Worm (Caenorhabditis elegans) whole organism, young adult: Measurements from ENCODE around the gene fbxc-32.
A peak's percentile ranks its signal among the peaks of the same experiment; 100 is the strongest.
"Not testable (repeated sequence)": the region's sequence is repeated elsewhere in the genome, so short reads cannot be mapped to it uniquely, and the experiment has no call there.

Experiments
- B0261.1 ChIP-seq: sonication (generic microtip); optimal IDR thresholded peaks from 2 replicates; lab custom pipeline; 2016; ENCODE audit warnings: mild to moderate bottlenecking, missing genetic modification characterization, moderate library complexity, missing compliant biosample characterization
- F22D6.2 ChIP-seq: sonication (generic microtip); optimal IDR thresholded peaks from 2 replicates; lab custom pipeline; 2016; ENCODE audit warnings: mild to moderate bottlenecking, missing genetic modification characterization, missing compliant biosample characterization
- F23B12.7 ChIP-seq: sonication (generic microtip); optimal IDR thresholded peaks from 2 replicates; lab custom pipeline; 2017; ENCODE audit warnings: missing genetic modification characterization, mild to moderate bottlenecking, missing compliant biosample characterization, antibody characterized with exemption, moderate library complexity; ENCODE audit not compliant: insufficient read depth
- F37B4.10 ChIP-seq: fragments of 200-800 bp; sonication (Bioruptor generic); IDR thresholded peaks from 2 replicates; pipeline ENCODE4 v1.3.6; 2022; ENCODE audit warnings: missing genetic modification characterization, missing compliant biosample characterization
- F39B2.1 ChIP-seq: fragments of 200-800 bp; sonication (Bioruptor generic); IDR thresholded peaks from 2 replicates; pipeline ENCODE4 v1.3.6; 2022; ENCODE audit warnings: missing genetic modification reagents, missing genetic modification characterization, missing compliant biosample characterization
- F55B11.4 ChIP-seq: sonication (generic microtip); optimal IDR thresholded peaks from 2 replicates; lab custom pipeline; 2016; ENCODE audit warnings: missing compliant biosample characterization, missing genetic modification characterization, borderline replicate concordance; ENCODE audit not compliant: insufficient read depth
- F57A8.1 ChIP-seq: fragments of 200-800 bp; sonication (Bioruptor generic); optimal IDR thresholded peaks from 2 replicates; lab custom pipeline; 2018; ENCODE audit warnings: mild to moderate bottlenecking, missing genetic modification characterization, moderate library complexity, missing compliant biosample characterization
- F57C9.4 ChIP-seq: sonication (generic microtip); optimal IDR thresholded peaks from 2 replicates; lab custom pipeline; 2017; ENCODE audit warnings: mild to moderate bottlenecking, missing genetic modification characterization, missing compliant biosample characterization
- K12H6.12 ChIP-seq: fragments of 200-800 bp; sonication (Bioruptor generic); optimal IDR thresholded peaks from 2 replicates; lab custom pipeline; 2018; ENCODE audit warnings: mild to moderate bottlenecking, missing genetic modification characterization, missing compliant biosample characterization
- T07F8.4 ChIP-seq: sonication (generic microtip); optimal IDR thresholded peaks from 2 replicates; lab custom pipeline; 2016; ENCODE audit warnings: mild to moderate bottlenecking, missing genetic modification characterization, moderate library complexity, missing compliant biosample characterization
- Y53F4B.3 ChIP-seq: fragments of 200-800 bp; sonication (Bioruptor generic); IDR thresholded peaks from 2 replicates; pipeline ENCODE4 v1.3.6; 2022; ENCODE audit warnings: missing genetic modification reagents, missing genetic modification characterization, missing compliant biosample characterization
- atf-7 ChIP-seq: sonication (generic microtip); optimal IDR thresholded peaks from 2 replicates; lab custom pipeline; 2017; ENCODE audit warnings: mild to moderate bottlenecking, missing genetic modification characterization, missing compliant biosample characterization
- attf-3 ChIP-seq: fragments of 200-800 bp; sonication (Bioruptor generic); conservative IDR thresholded peaks from 2 replicates; pipeline ENCODE4 v1.3.6; 2022; ENCODE audit warnings: missing genetic modification reagents, missing genetic modification characterization, missing compliant biosample characterization
- ceh-27 ChIP-seq: fragments of 200-800 bp; sonication (Bioruptor generic); optimal IDR thresholded peaks from 2 replicates; lab custom pipeline; 2018; ENCODE audit warnings: mild to moderate bottlenecking, missing genetic modification characterization, moderate library complexity, missing compliant biosample characterization
- dox-1 ChIP-seq: fragments of 200-800 bp; sonication (Bioruptor generic); IDR thresholded peaks from 2 replicates; pipeline ENCODE4 v1.3.6; 2022; ENCODE audit warnings: missing genetic modification reagents, missing genetic modification characterization, missing compliant biosample characterization
- egl-18 ChIP-seq: fragments of 200-800 bp; sonication (Bioruptor generic); IDR thresholded peaks from 2 replicates; pipeline ENCODE4 v1.3.6; 2022; ENCODE audit warnings: missing genetic modification reagents, missing genetic modification characterization, missing compliant biosample characterization
- ets-4 ChIP-seq: fragments of 200-800 bp; sonication (Bioruptor generic); optimal IDR thresholded peaks from 2 replicates; lab custom pipeline; 2018; ENCODE audit warnings: mild to moderate bottlenecking, missing genetic modification characterization, missing compliant biosample characterization
- fkh-3 ChIP-seq: sonication (generic microtip); optimal IDR thresholded peaks from 2 replicates; lab custom pipeline; 2016; ENCODE audit warnings: mild to moderate bottlenecking, missing genetic modification characterization, missing compliant biosample characterization
- hmg-1.2 ChIP-seq: fragments of 200-800 bp; sonication (Bioruptor generic); IDR thresholded peaks from 2 replicates; pipeline ENCODE4 v1.3.6; 2022; ENCODE audit warnings: missing genetic modification reagents, missing genetic modification characterization, missing compliant biosample characterization
- lsl-1 ChIP-seq: fragments of 200-800 bp; sonication (Bioruptor generic); optimal IDR thresholded peaks from 2 replicates; lab custom pipeline; 2018; ENCODE audit warnings: mild to moderate bottlenecking, missing genetic modification characterization, moderate library complexity, missing compliant biosample characterization
- madf-3 ChIP-seq: fragments of 200-800 bp; sonication (Bioruptor generic); IDR thresholded peaks from 2 replicates; pipeline ENCODE4 v1.3.6; 2022; ENCODE audit warnings: missing genetic modification reagents, missing genetic modification characterization, missing compliant biosample characterization
- mxl-1 ChIP-seq: sonication (generic microtip); optimal IDR thresholded peaks from 2 replicates; lab custom pipeline; 2016; ENCODE audit warnings: missing genetic modification characterization, missing compliant biosample characterization
- nfya-2 ChIP-seq: fragments of 200-800 bp; sonication (Bioruptor generic); IDR thresholded peaks from 2 replicates; pipeline ENCODE4 v1.3.6; 2022; ENCODE audit warnings: missing genetic modification reagents, missing genetic modification characterization, missing compliant biosample characterization
- nfyb-1 ChIP-seq: fragments of 200-800 bp; sonication (Bioruptor generic); IDR thresholded peaks from 2 replicates; pipeline ENCODE4 v1.3.6; 2022; ENCODE audit warnings: missing genetic modification reagents, missing genetic modification characterization, missing compliant biosample characterization
- nhr-120 ChIP-seq: fragments of 200-800 bp; sonication (Bioruptor generic); IDR thresholded peaks from 2 replicates; pipeline ENCODE4 v1.3.6; 2022; ENCODE audit warnings: missing genetic modification characterization, missing compliant biosample characterization
- nhr-27 ChIP-seq: fragments of 200-800 bp; sonication (Bioruptor generic); optimal IDR thresholded peaks from 2 replicates; lab custom pipeline; 2018; ENCODE audit warnings: mild to moderate bottlenecking, missing genetic modification characterization, moderate library complexity, missing compliant biosample characterization
- nhr-80 ChIP-seq: sonication (generic microtip); optimal IDR thresholded peaks from 2 replicates; lab custom pipeline; 2016; ENCODE audit warnings: missing genetic modification characterization, missing compliant biosample characterization
- pbrm-1 ChIP-seq: fragments of 200-800 bp; sonication (Bioruptor generic); IDR thresholded peaks from 2 replicates; pipeline ENCODE4 v1.3.6; 2022; ENCODE audit warnings: missing genetic modification reagents, missing genetic modification characterization, missing compliant biosample characterization
- rec-8 ChIP-seq, 2 experiments: sonication (generic microtip); optimal IDR thresholded peaks; 2 replicates each; lab custom pipeline; 2016; ENCODE audit warnings: mild to moderate bottlenecking in 2 of 2, missing genetic modification characterization in 2 of 2, missing genetic modification reagents in 2 of 2, missing genotype in 2 of 2, missing biosample characterization in 1 of 2, missing compliant biosample characterization in 1 of 2, moderate library complexity in 1 of 2
- repo-1 ChIP-seq: sonication (generic microtip); optimal IDR thresholded peaks from 2 replicates; lab custom pipeline; 2017; ENCODE audit warnings: mild to moderate bottlenecking, missing genetic modification characterization, missing compliant biosample characterization
- sdz-38 ChIP-seq: sonication (generic microtip); optimal IDR thresholded peaks from 2 replicates; lab custom pipeline; 2016; ENCODE audit warnings: missing genotype, missing genetic modification characterization, missing compliant biosample characterization
- snpc-1.3 ChIP-seq: sonication (generic microtip); optimal IDR thresholded peaks from 2 replicates; lab custom pipeline; 2017; ENCODE audit warnings: missing genetic modification characterization, mild to moderate bottlenecking, missing compliant biosample characterization, antibody characterized with exemption, moderate library complexity, missing genotype, missing genetic modification reagents; ENCODE audit not compliant: insufficient read depth
- snpc-3.4 ChIP-seq: sonication (generic microtip); optimal IDR thresholded peaks from 2 replicates; lab custom pipeline; 2017; ENCODE audit warnings: missing genetic modification characterization, mild to moderate bottlenecking, missing compliant biosample characterization, antibody characterized with exemption, moderate library complexity, missing genotype, missing genetic modification reagents
- zim-3 ChIP-seq: sonication (generic microtip); optimal IDR thresholded peaks from 2 replicates; lab custom pipeline; 2017; ENCODE audit warnings: mild to moderate bottlenecking, missing genetic modification characterization, moderate library complexity, missing compliant biosample characterization
- ztf-18 ChIP-seq: sonication (generic microtip); optimal IDR thresholded peaks from 2 replicates; lab custom pipeline; 2016; ENCODE audit warnings: missing genotype, mild to moderate bottlenecking, missing genetic modification characterization, missing compliant biosample characterization
- ztf-26 ChIP-seq: sonication (generic microtip); optimal IDR thresholded peaks from 2 replicates; lab custom pipeline; 2017; ENCODE audit warnings: missing genetic modification characterization, missing compliant biosample characterization
- ztf-3 ChIP-seq: fragments of 200-800 bp; sonication (Bioruptor generic); optimal IDR thresholded peaks from 2 replicates; lab custom pipeline; 2018; ENCODE audit warnings: mild to moderate bottlenecking, missing genetic modification characterization, missing compliant biosample characterization
- ztf-6 ChIP-seq: fragments of 200-800 bp; sonication (Bioruptor generic); IDR thresholded peaks from 2 replicates; pipeline ENCODE4 v1.3.6; 2022; ENCODE audit warnings: missing genetic modification reagents, missing genetic modification characterization, missing compliant biosample characterization

fbxc-32 gene

DNA sequence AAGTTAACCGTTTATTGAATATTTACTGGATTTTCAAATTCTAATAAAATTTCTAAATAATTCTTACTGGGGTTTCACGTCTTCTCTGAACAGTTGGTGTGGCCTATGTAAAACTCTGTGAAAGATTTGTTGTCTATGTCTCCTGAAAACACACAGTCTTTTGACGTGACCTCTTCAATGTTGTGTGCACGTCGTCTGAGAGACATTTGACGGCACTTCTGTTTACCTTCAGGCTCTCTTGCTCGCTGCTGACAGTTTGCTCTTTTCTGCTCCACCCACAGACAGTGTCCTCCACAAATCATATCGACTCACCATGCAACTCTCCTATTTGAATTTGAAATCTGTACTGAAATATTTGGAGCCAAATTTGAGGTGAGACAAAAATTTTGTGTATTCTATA lies 17.1 kb downstream of the fbxc-32 start, which contains the start of gene fbxc-34:
Gene fbxc-34, plus strand, starts transcription at position 301 of the 400 bp plus-strand sequence.
- not testable (repeated sequence) for TF ChIP-seq ztf-6 (GFP tag; lab: Robert Waterston, UW); hmg-1.2 (GFP tag; lab: Robert Waterston, UW); rec-8 (tag; optimal IDR thresholded peaks at IDR 0.05; lab: Kevin White, UChicago)
- TF ChIP-seq, all 124 proteins: peak for 0; not testable (repeated sequence) for 124

DNA sequence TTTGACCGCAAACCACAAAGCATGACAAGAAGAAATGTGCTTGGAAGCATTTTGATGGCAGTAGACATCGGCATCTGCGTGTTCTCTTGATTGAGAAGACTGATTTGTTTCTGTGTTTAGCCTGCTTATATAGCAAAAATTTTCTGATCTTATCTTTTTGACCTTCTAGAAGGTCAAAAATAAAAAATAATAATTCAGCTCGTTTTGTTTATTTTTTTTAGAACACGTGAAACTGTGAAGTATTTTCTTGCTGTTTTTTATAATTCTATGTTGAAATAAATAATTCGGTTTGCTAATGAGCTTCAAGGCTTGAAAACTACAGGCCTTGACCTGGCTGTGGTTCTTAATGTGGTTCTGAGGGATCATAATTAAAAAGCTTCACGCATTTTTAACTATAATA lies 20.7 kb downstream of the fbxc-32 start, which contains the start of gene R07C3.13:
Gene R07C3.13, minus strand, starts transcription at position 101 of the 400 bp plus-strand sequence.
- no peak for TF ChIP-seq F39B2.1 (GFP tag; lab: Robert Waterston, UW)
- TF ChIP-seq nhr-27 (tag; lab: Kevin White, UChicago): no peak
- TF ChIP-seq F37B4.10: no peak
- TF ChIP-seq pbrm-1 (GFP tag; lab: Robert Waterston, UW): no peak
- no peak for TF ChIP-seq attf-3
- TF ChIP-seq nhr-80 (tag; lab: Kevin White, UChicago): no peak
- TF ChIP-seq repo-1: no peak
- TF ChIP-seq sdz-38 (tag; lab: Kevin White, UChicago): no peak
- TF ChIP-seq lsl-1 (GFP tag; lab: Kevin White, UChicago): no peak
- no peak for TF ChIP-seq mxl-1
- TF ChIP-seq ztf-3: no peak
- no peak for TF ChIP-seq madf-3
- TF ChIP-seq nfyb-1 (GFP tag; lab: Robert Waterston, UW): no peak
- no peak for TF ChIP-seq F22D6.2 (tag; lab: Kevin White, UChicago)
- TF ChIP-seq zim-3: no peak
- TF ChIP-seq nhr-120 (GFP tag; lab: Robert Waterston, UW): no peak
- TF ChIP-seq F57C9.4 (tag; lab: Kevin White, UChicago): no peak
- TF ChIP-seq egl-18 (GFP tag; lab: Robert Waterston, UW): no peak

- TF ChIP-seq ztf-26 (tag; lab: Kevin White, UChicago) (no peak), nhr-27 (tag; lab: Kevin White, UChicago) (no peak), fkh-3 (tag; lab: Kevin White, UChicago) (no peak), Y53F4B.3 (no peak), atf-7 (no peak), mxl-1 (no peak), B0261.1 (no peak), F55B11.4 (no peak), ceh-27 (GFP tag; lab: Kevin White, UChicago) (no peak), F57C9.4 (tag; lab: Kevin White, UChicago) (no peak), F57A8.1 (GFP tag; lab: Kevin White, UChicago) (no peak), snpc-3.4 (tag; lab: Kevin White, UChicago) (no peak)
Observed at ce11 chrII:923521-923920, 24.5 kb downstream of the fbxc-32 start, which contains the start of gene fbxc-28. Gene fbxc-28, plus strand, starts transcription at chrII:923821.

DNA sequence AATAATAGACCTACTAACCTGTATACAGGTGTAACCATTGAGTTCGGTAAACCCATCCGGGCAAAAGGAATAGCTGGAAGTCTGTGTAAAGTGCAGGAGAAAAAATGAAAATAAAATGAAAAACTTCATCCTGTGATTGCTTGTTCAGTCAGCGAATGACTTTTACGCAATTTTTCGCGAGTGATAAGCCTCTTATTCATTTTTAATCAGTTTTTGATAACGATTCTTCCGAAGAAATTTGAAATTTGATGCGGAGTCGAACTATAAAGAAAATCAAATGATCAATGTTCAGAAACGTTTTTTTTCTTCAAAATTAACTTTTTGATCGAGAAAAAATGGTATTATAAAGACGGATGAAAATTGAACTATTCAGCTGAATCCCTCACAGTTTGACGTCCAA lies 25.2 kb downstream of the fbxc-32 start:
- TF ChIP-seq ztf-18 (no peak), nhr-80 (tag; lab: Kevin White, UChicago) (peak; percentile 44)

ce11 chrII:920326-920725 lies 27.7 kb downstream of the fbxc-32 start:
- TF ChIP-seq T07F8.4 (tag; lab: Kevin White, UChicago) (no peak), snpc-1.3 (no peak), snpc-3.4 (tag; lab: Kevin White, UChicago) (no peak), hmg-1.2 (GFP tag; lab: Robert Waterston, UW) (no peak), K12H6.12 (tag; lab: Kevin White, UChicago) (no peak), madf-3 (no peak), nhr-80 (tag; lab: Kevin White, UChicago) (no peak), F23B12.7 (tag; lab: Kevin White, UChicago) (no peak), nfya-2 (GFP tag; lab: Robert Waterston, UW) (no peak), ets-4 (GFP tag; lab: Kevin White, UChicago) (no peak), dox-1 (GFP tag; lab: Robert Waterston, UW) (no peak), Y53F4B.3 (no peak), mxl-1 (no peak)
